Worm (Caenorhabditis elegans): Measurements from ENCODE around the gene ZK6.6.

Gene ZK6.6

DNA sequence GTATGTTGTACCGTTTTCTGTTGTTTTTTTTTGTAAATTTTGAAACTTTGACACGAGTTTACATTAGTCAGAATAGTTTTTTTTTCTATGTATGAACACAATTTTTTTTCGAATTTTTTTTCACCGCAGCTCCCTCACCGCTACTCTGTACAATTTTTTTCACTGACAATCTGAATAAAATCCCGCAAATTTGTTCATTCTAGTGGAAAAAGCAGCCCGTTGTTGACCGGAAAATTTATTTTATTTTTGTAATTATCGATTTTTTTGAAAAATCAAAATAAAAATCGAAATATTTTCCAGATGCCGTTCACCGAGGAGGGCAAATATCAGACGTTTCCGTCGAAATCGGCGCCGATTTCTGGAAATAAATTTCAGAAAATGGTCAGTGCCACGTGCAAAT, 29.0 kb upstream of the ZK6.6 start, which contains the start of gene T22H9.1:
TSS of gene T22H9.1 (plus strand) at position 301 of the 400 bp plus-strand sequence.
- TF ChIP-seq hlh-30 (tag; optimal IDR thresholded peaks at IDR 0.05; ENCODE audit: insufficient read depth) = no peak
- TF ChIP-seq lim-6 (tag; optimal IDR thresholded peaks at IDR 0.05) = no peak
- TF ChIP-seq ceh-22 (tag; optimal IDR thresholded peaks at IDR 0.05) = no peak
- no peak for TF ChIP-seq fkh-6 (tag; optimal IDR thresholded peaks at IDR 0.05)
- TF ChIP-seq tbx-7 (tag; optimal IDR thresholded peaks at IDR 0.05) = no peak
- no peak for TF ChIP-seq ceh-30 (tag; optimal IDR thresholded peaks at IDR 0.05)
- no peak for TF ChIP-seq tbx-2 (tag; optimal IDR thresholded peaks at IDR 0.05)
- no peak for TF ChIP-seq dmd-4 (tag; optimal IDR thresholded peaks at IDR 0.05; ENCODE audit: borderline replicate concordance)
- no peak for TF ChIP-seq ztf-16 (tag; optimal IDR thresholded peaks at IDR 0.05)
- TF ChIP-seq ttx-3 (tag; optimal IDR thresholded peaks at IDR 0.05) = no peak
- no peak for TF ChIP-seq npax-4 (tag; optimal IDR thresholded peaks at IDR 0.05)
- TF ChIP-seq pqm-1 (tag; optimal IDR thresholded peaks at IDR 0.05) = no peak
- no peak for TF ChIP-seq unc-86 (tag; optimal IDR thresholded peaks at IDR 0.05)
- no peak for TF ChIP-seq gmeb-2 (tag; optimal IDR thresholded peaks at IDR 0.05)

DNA sequence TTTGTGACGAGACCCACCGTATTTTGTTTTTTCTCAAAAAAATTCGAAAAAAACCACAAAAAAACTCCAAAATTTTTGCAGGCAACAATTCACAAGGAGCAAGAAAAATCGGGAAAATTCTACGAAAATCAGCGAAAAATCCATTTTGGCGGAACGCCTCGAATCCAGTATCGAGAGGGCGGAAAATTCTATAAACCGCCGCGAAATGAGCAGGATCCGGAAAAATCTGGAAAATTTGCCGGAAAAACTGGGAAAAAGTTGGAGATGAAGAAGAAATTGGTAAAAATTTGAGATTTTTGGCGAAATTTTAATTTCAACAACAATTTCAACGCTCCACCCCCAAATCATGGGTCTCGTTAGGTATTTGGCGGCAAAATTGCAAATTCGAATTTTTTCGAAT, 28.4 kb upstream of the ZK6.6 start:
- TF ChIP-seq pqm-1 (tag; optimal IDR thresholded peaks at IDR 0.05) = no peak
- TF ChIP-seq nfya-1 (tag; optimal IDR thresholded peaks at IDR 0.05) = no peak
- TF ChIP-seq hlh-8 (tag; optimal IDR thresholded peaks at IDR 0.05) = no peak
- no peak for TF ChIP-seq pag-3 (tag; optimal IDR thresholded peaks at IDR 0.05; ENCODE audit: borderline replicate concordance)
- TF ChIP-seq hlh-13 (GFP tag; optimal IDR thresholded peaks at IDR 0.05) = no peak
- no peak for TF ChIP-seq tbx-7 (tag; optimal IDR thresholded peaks at IDR 0.05)
- no peak for TF ChIP-seq mec-3 (tag; optimal IDR thresholded peaks at IDR 0.05; ENCODE audit: borderline replicate concordance)
- no peak for TF ChIP-seq madf-2 (tag; optimal IDR thresholded peaks at IDR 0.05)
- TF ChIP-seq pat-9 (tag; optimal IDR thresholded peaks at IDR 0.05) = no peak
- no peak for TF ChIP-seq K09A11.1 (tag; optimal IDR thresholded peaks at IDR 0.05; ENCODE audit: insufficient read depth)

- TF ChIP-seq che-1 (tag; optimal IDR thresholded peaks at IDR 0.05) (no peak), ceh-14 (tag; optimal IDR thresholded peaks at IDR 0.05) (no peak), ceh-22 (tag; optimal IDR thresholded peaks at IDR 0.05) (no peak), pha-2 (tag; optimal IDR thresholded peaks at IDR 0.05) (no peak), nhr-232 (tag; optimal IDR thresholded peaks at IDR 0.05) (no peak)
Observed at ce11 chrV:361291-361690, 27.2 kb upstream of the ZK6.6 start.

ce11 chrV:364650-365049, 23.8 kb upstream of the ZK6.6 start, which contains the start of gene mltn-6:
Gene mltn-6, plus strand, starts transcription at chrV:364950.
- no peak for TF ChIP-seq K02D7.2 (tag; optimal IDR thresholded peaks at IDR 0.05)

DNA sequence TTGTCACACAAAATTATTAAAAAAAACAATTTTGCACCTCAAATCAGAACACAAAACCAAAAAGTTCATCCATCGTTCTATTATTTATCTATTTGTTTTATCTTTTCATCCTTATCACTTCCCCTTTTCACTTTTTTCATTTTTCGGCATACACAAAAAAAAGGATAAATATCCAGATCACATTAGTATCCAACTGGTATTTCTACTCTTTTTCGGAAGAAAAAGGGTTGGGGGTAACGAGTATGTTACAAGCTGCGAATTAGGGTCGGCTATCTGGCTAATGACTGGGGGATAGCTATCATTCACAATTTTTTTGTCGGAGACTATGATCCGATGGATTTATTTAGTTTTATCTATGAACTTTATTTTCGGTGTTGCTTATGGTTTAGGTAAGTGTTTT, 18.5 kb upstream of the ZK6.6 start, which contains the start of gene mltn-7:
TSS of gene mltn-7 (plus strand) at position 301 of the 400 bp plus-strand sequence.
- TF ChIP-seq C08G9.2 (tag; optimal IDR thresholded peaks at IDR 0.05) (no peak), ceh-9 (tag; optimal IDR thresholded peaks at IDR 0.05) (no peak), rnt-1 (tag; optimal IDR thresholded peaks at IDR 0.05) (no peak), ceh-30 (tag; optimal IDR thresholded peaks at IDR 0.05) (no peak), lin-11 (tag; optimal IDR thresholded peaks at IDR 0.05) (no peak), pag-3 (tag; optimal IDR thresholded peaks at IDR 0.05; ENCODE audit: borderline replicate concordance) (no peak), T23F11.4 (GFP tag; optimal IDR thresholded peaks at IDR 0.05) (no peak), unc-86 (tag; optimal IDR thresholded peaks at IDR 0.05) (no peak), hlh-30 (tag; optimal IDR thresholded peaks at IDR 0.05; ENCODE audit: insufficient read depth) (no peak), ahr-1 (tag; optimal IDR thresholded peaks at IDR 0.05) (no peak), ref-2 (tag; optimal IDR thresholded peaks at IDR 0.05) (no peak), pha-4 (tag; optimal IDR thresholded peaks at IDR 0.05) (no peak), K09A11.1 (tag; optimal IDR thresholded peaks at IDR 0.05; ENCODE audit: insufficient read depth) (no peak), pqm-1 (tag; optimal IDR thresholded peaks at IDR 0.05) (no peak), gmeb-2 (tag; optimal IDR thresholded peaks at IDR 0.05) (no peak)
